Fruit fly (Drosophila melanogaster): ENCODE results near the gene CG14441.

CG14441 gene

DNA sequence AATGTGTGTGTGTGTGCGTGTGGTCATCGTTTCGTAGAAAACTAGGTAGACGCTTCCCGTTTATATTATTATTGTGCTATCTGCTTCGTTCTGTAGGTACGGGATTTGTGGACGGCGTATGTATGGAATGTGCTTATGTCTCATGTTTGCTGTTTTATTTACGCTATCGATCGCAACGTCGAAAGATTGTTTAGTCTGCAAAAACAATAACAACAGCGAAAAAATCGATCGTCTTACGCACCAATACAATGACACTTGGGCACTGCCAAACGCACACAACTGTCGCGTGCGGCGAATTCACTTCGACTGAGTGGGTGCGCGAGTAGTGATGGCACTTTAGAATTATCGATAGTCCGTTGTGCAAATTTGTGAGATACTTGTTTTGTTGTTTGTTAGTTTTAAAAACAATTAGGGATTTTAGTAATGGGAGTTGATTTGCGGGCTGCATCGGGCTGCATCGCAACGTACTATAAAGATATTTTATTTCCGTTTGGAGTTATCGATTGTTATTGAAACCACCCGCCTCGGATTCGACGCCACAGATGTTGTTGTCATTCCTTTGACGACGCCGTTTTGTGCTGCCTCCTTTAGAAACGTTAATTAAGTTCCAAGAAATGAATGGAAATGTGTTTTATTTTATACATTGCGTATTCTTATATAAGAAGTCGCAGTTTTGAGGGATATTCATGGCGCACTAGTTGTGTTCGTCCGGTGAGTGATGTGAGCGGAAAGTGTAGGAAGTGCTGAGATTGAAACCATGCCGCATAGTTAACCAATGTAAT, 60.1 kb downstream of the CG14441 start:
- TF ChIP-seq noc (tag; optimal IDR thresholded peaks at IDR 0.05): no peak

All from whole organism, larva.